Worm (Caenorhabditis elegans): Measurements from ENCODE around the gene lin-29.

The lin-29 gene

DNA sequence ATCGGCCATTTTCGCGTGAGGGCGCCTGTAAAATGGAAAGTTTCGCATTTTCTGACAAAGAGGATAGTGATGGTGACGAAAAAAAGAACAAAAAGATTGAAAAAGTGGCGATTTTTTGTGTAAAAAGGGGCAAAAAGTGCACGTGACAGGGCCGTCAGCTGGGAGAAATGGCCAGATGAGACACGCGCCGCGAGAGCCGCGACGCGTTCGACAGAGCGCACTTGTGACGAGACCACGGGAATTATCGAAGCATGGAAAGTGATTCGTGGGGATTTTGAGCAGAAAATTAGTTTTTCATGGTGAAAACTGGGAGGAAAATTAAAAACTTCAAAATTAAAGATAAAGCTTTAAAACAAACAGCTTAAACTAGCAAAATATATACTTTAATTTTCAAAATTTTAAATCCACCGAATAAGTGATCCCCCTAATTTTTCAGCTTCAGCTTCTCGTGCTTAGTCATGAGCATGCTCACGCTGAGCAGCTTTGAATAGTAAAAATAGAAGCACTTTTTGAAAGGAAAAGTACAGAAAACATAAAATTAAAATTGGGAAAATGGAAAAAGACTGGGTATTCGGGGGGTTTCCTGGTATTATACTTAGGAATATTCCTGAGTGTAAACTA, 32.5 kb upstream of the lin-29 start, which contains the start of gene W03C9.5 (continued):
- TF ChIP-seq egl-18 (GFP tag; IDR thresholded peaks at IDR 0.05), result 0 out of 2 replicates have a peak, but pooled peaks have one; percentile 51
- peak; percentile 66 for TF ChIP-seq cebp-1 (GFP tag; IDR thresholded peaks at IDR 0.05)
- TF ChIP-seq cebp-1 (tag; optimal IDR thresholded peaks at IDR 0.05), result peak; percentile 88
- peak; percentile 100 for TF ChIP-seq madf-3 (GFP tag; IDR thresholded peaks at IDR 0.05)
- peak; percentile 18 for TF ChIP-seq unc-62 (GFP tag; optimal IDR thresholded peaks at IDR 0.05)
- TF ChIP-seq pha-4 (tag; optimal IDR thresholded peaks at IDR 0.05), result peak; percentile 88
- TF ChIP-seq snpc-4 (GFP tag; optimal IDR thresholded peaks at IDR 0.05), result no peak
- peak; percentile 52 to 74 (median 67) for TF ChIP-seq snpc-4 (tag; optimal IDR thresholded peaks at IDR 0.05)
- TF ChIP-seq Y95B8A.8 (GFP tag; IDR thresholded peaks at IDR 0.05), result peak; percentile 90
- TF ChIP-seq ceh-27 (GFP tag; optimal IDR thresholded peaks at IDR 0.05), result peak; percentile 96
- no peak for TF ChIP-seq F57C9.4 (tag; optimal IDR thresholded peaks at IDR 0.05)
- TF ChIP-seq lir-1 (GFP tag; conservative IDR thresholded peaks at IDR 0.05), result peak; percentile 91
- no peak for TF ChIP-seq madf-8 (GFP tag; conservative IDR thresholded peaks at IDR 0.05)
- no peak for TF ChIP-seq nfya-1 (tag; optimal IDR thresholded peaks at IDR 0.05; ENCODE audit: borderline replicate concordance, insufficient read depth)
- TF ChIP-seq mes-4 (tag; optimal IDR thresholded peaks at IDR 0.05), result no peak
- TF ChIP-seq lin-26 (GFP tag; IDR thresholded peaks at IDR 0.05), result peak; percentile 77
- no peak for TF ChIP-seq hlh-26 (GFP tag; conservative IDR thresholded peaks at IDR 0.05)
- no peak for TF ChIP-seq F39B2.1 (GFP tag; IDR thresholded peaks at IDR 0.05)
- TF ChIP-seq atf-7 (tag; optimal IDR thresholded peaks at IDR 0.05), result peak; percentile 70

DNA sequence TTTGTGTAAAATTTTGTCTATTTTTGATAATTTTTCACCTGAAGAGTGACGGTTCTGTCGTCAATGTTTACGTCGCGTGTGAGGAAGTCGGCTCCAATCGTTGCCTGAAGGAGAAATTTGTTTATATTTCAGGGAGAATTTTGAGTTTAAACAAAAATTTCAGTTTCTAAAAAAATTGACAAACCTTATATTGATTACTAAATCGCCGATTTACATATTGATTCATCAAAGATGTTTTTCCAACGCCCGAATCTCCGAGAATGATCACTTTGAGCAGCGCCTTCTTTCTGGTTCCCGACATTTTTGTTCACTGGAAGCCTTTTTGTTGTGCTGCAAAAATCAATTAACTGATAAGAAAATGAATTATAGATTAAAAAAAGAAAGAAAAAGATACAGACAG, 31.5 kb upstream of the lin-29 start, which contains the start of gene rab-7:
rab-7 (minus strand) TSS at position 330 of the 400 bp plus-strand sequence.
- 0 out of 2 replicates have a peak, but pooled peaks have one; percentile 32 for TF ChIP-seq pbrm-1 (GFP tag; IDR thresholded peaks at IDR 0.05)
- TF ChIP-seq F33H1.4 (GFP tag; IDR thresholded peaks at IDR 0.05), result 0 out of 2 replicates have a peak, but pooled peaks have one; percentile 15
- TF ChIP-seq B0336.3 (GFP tag; IDR thresholded peaks at IDR 0.05), result 0 out of 2 replicates have a peak, but pooled peaks have one; percentile 29
- peak; percentile 22 for TF ChIP-seq madf-10 (tag; optimal IDR thresholded peaks at IDR 0.05)
- TF ChIP-seq F39B2.1 (GFP tag; IDR thresholded peaks at IDR 0.05), result 0 out of 2 replicates have a peak, but pooled peaks have one; percentile 19
- TF ChIP-seq nhr-120 (GFP tag; IDR thresholded peaks at IDR 0.05), result no peak
- no peak for TF ChIP-seq madf-6 (GFP tag; IDR thresholded peaks at IDR 0.05)
- no peak for TF ChIP-seq cebp-1 (GFP tag; IDR thresholded peaks at IDR 0.05)
- TF ChIP-seq cebp-1 (tag; optimal IDR thresholded peaks at IDR 0.05), result peak; percentile 15
- TF ChIP-seq madf-3 (GFP tag; IDR thresholded peaks at IDR 0.05), result peak; percentile 79
- peak; percentile 19 for TF ChIP-seq lin-54 (GFP tag; optimal IDR thresholded peaks at IDR 0.05)
- no peak for TF ChIP-seq Y79H2A.3 (GFP tag; conservative IDR thresholded peaks at IDR 0.05)
- no peak for TF ChIP-seq ztf-3 (GFP tag; optimal IDR thresholded peaks at IDR 0.05)
- peak; percentile 39 for TF ChIP-seq ztf-22 (GFP tag; optimal IDR thresholded peaks at IDR 0.05)
- no peak for TF ChIP-seq lir-1 (GFP tag; conservative IDR thresholded peaks at IDR 0.05)
- peak; percentile 55 for TF ChIP-seq dpff-1 (tag; optimal IDR thresholded peaks at IDR 0.05)
- peak; percentile 63 for TF ChIP-seq atf-7 (tag; optimal IDR thresholded peaks at IDR 0.05)
- peak; percentile 44 for TF ChIP-seq tlf-1 (GFP tag; optimal IDR thresholded peaks at IDR 0.05)
- TF ChIP-seq Y53G8AR.9 (GFP tag; conservative IDR thresholded peaks at IDR 0.05), result peak; percentile 42; the same call in 1 of the 2 replicates
- no peak; the same call in 1 of the 2 replicates for TF ChIP-seq mcd-1 (GFP tag; IDR thresholded peaks at IDR 0.05)
- peak; percentile 24 for TF ChIP-seq F10E7.11 (tag; optimal IDR thresholded peaks at IDR 0.05)
- 0 out of 2 replicates have a peak, but pooled peaks have one; percentile 36 for TF ChIP-seq D2030.7 (GFP tag; IDR thresholded peaks at IDR 0.05)
- no peak for TF ChIP-seq mel-28 (tag; optimal IDR thresholded peaks at IDR 0.05; ENCODE audit: borderline replicate concordance)
- no peak for TF ChIP-seq zfh-2 (GFP tag; conservative IDR thresholded peaks at IDR 0.05)
- peak; percentile 51 for TF ChIP-seq F23B12.7 (tag; optimal IDR thresholded peaks at IDR 0.05; ENCODE audit: insufficient read depth)
- peak; percentile 66 for TF ChIP-seq ama-1 (optimal IDR thresholded peaks at IDR 0.05)
- no peak for TF ChIP-seq ama-1 (GFP tag; optimal IDR thresholded peaks at IDR 0.05)
- peak; percentile 15 for TF ChIP-seq F49E8.2 (tag; optimal IDR thresholded peaks at IDR 0.05; ENCODE audit: insufficient read depth)
- peak; percentile 53; the same call in 1 of the 2 replicates for TF ChIP-seq ekl-4 (GFP tag; IDR thresholded peaks at IDR 0.05)
- TF ChIP-seq let-607 (tag; optimal IDR thresholded peaks at IDR 0.05), result no peak
- TF ChIP-seq athp-1 (tag; optimal IDR thresholded peaks at IDR 0.05), result no peak
- TF ChIP-seq attf-6 (GFP tag; IDR thresholded peaks at IDR 0.05), result 0 out of 2 replicates have a peak, but pooled peaks have one; percentile 10

Measured in whole organism, young adult.